Worm (Caenorhabditis elegans) whole organism, late embryonic: ENCODE data around the gene F45D3.1.

Source experiments
- C08G9.2 ChIP-seq: sonication (generic microtip); optimal IDR thresholded peaks from 2 replicates; lab custom pipeline; 2016; ENCODE audit warnings: mild to moderate bottlenecking, missing genetic modification characterization, moderate library complexity, missing compliant biosample characterization
- C38D4.7 ChIP-seq: fragments of 200-800 bp; sonication (Bioruptor generic); optimal IDR thresholded peaks from 2 replicates; lab custom pipeline; 2018; ENCODE audit warnings: mild to moderate bottlenecking, missing genetic modification characterization, moderate library complexity, missing compliant biosample characterization
- K02D7.2 ChIP-seq: sonication (generic microtip); optimal IDR thresholded peaks from 2 replicates; lab custom pipeline; 2017; ENCODE audit warnings: mild to moderate bottlenecking, missing genetic modification characterization, missing compliant biosample characterization
- K09A11.1 ChIP-seq: sonication (generic microtip); optimal IDR thresholded peaks from 2 replicates; lab custom pipeline; 2017; ENCODE audit warnings: antibody characterized with exemption, mild to moderate bottlenecking, missing genetic modification characterization, missing compliant biosample characterization; ENCODE audit not compliant: insufficient read depth
- T23F11.4 ChIP-seq: fragments of 200-800 bp; sonication (Bioruptor generic); optimal IDR thresholded peaks from 2 replicates; lab custom pipeline; 2018; ENCODE audit warnings: mild to moderate bottlenecking, missing genetic modification characterization, missing compliant biosample characterization
- Y22D7AL.16 ChIP-seq: sonication (generic microtip); optimal IDR thresholded peaks from 2 replicates; lab custom pipeline; 2016; ENCODE audit warnings: missing genetic modification characterization, missing compliant biosample characterization
- ahr-1 ChIP-seq: sonication (generic microtip); optimal IDR thresholded peaks from 2 replicates; lab custom pipeline; 2016; ENCODE audit warnings: missing genetic modification characterization, missing compliant biosample characterization
- ceh-19 ChIP-seq: fragments of 200-800 bp; sonication (Bioruptor generic); optimal IDR thresholded peaks from 2 replicates; lab custom pipeline; 2018; ENCODE audit warnings: mild to moderate bottlenecking, missing genetic modification characterization, missing compliant biosample characterization
- ceh-22 ChIP-seq: sonication (generic microtip); optimal IDR thresholded peaks from 2 replicates; lab custom pipeline; 2017; ENCODE audit warnings: missing biosample characterization, missing genetic modification characterization
- ceh-30 ChIP-seq: fragments of 150-350 bp; optimal IDR thresholded peaks from 2 replicates; lab custom pipeline; 2014; ENCODE audit warnings: missing biosample characterization, missing genetic modification characterization
- ceh-31 ChIP-seq: sonication (generic microtip); optimal IDR thresholded peaks from 2 replicates; lab custom pipeline; 2016; ENCODE audit warnings: missing genetic modification characterization, missing compliant biosample characterization
- ceh-34 ChIP-seq: sonication (generic microtip); optimal IDR thresholded peaks from 2 replicates; lab custom pipeline; 2016; ENCODE audit warnings: mild to moderate bottlenecking, missing genetic modification characterization, missing compliant biosample characterization
- ceh-45 ChIP-seq: fragments of 200-800 bp; sonication (Bioruptor generic); IDR thresholded peaks from 2 replicates; pipeline ENCODE4 v1.3.6; 2022; ENCODE audit warnings: missing genetic modification reagents, missing genetic modification characterization, missing compliant biosample characterization
- ceh-48 ChIP-seq: sonication (generic microtip); optimal IDR thresholded peaks from 2 replicates; lab custom pipeline; 2016; ENCODE audit warnings: missing genetic modification characterization, inconsistent platforms, missing compliant biosample characterization
- che-1 ChIP-seq: sonication (generic microtip); optimal IDR thresholded peaks from 2 replicates; lab custom pipeline; 2016; ENCODE audit warnings: mild to moderate bottlenecking, missing genetic modification characterization, missing compliant biosample characterization
- dve-1 ChIP-seq: sonication (generic microtip); optimal IDR thresholded peaks from 2 replicates; lab custom pipeline; 2017; ENCODE audit warnings: antibody characterized with exemption, mild to moderate bottlenecking, missing genetic modification characterization, missing compliant biosample characterization
- elt-2 ChIP-seq: sonication (generic microtip); optimal IDR thresholded peaks from 2 replicates; lab custom pipeline; 2016; ENCODE audit warnings: missing genetic modification reagents, missing genetic modification characterization, missing compliant biosample characterization
- fax-1 ChIP-seq: sonication (generic microtip); optimal IDR thresholded peaks from 2 replicates; lab custom pipeline; 2016; ENCODE audit warnings: missing genotype, missing genetic modification characterization, missing compliant biosample characterization
- fkh-10 ChIP-seq: fragments of 150-350 bp; optimal IDR thresholded peaks from 2 replicates; lab custom pipeline; 2014; ENCODE audit warnings: missing biosample characterization, missing genetic modification reagents, missing genetic modification characterization
- fkh-6 ChIP-seq: sonication (generic microtip); optimal IDR thresholded peaks from 2 replicates; lab custom pipeline; 2016; ENCODE audit warnings: missing genetic modification characterization, missing compliant biosample characterization
- hlh-13 ChIP-seq: fragments of 200-800 bp; sonication (Bioruptor generic); optimal IDR thresholded peaks from 2 replicates; lab custom pipeline; 2018; ENCODE audit warnings: mild to moderate bottlenecking, missing genetic modification characterization, missing compliant biosample characterization
- hlh-30 ChIP-seq: sonication (generic microtip); optimal IDR thresholded peaks from 2 replicates; lab custom pipeline; 2017; ENCODE audit warnings: antibody characterized with exemption, missing genetic modification characterization, missing compliant biosample characterization; ENCODE audit not compliant: insufficient read depth
- mec-3 ChIP-seq: sonication (generic microtip); optimal IDR thresholded peaks from 2 replicates; lab custom pipeline; 2016; ENCODE audit warnings: borderline replicate concordance, missing genetic modification characterization, missing compliant biosample characterization
- pax-1 ChIP-seq: fragments of 150-350 bp; optimal IDR thresholded peaks from 2 replicates; lab custom pipeline; 2014; ENCODE audit warnings: missing biosample characterization, missing genetic modification characterization
- pha-2 ChIP-seq: sonication (generic microtip); optimal IDR thresholded peaks from 2 replicates; lab custom pipeline; 2017; ENCODE audit warnings: mild to moderate bottlenecking, missing genetic modification characterization, missing compliant biosample characterization
- pha-4 ChIP-seq: fragments of 150-350 bp; optimal IDR thresholded peaks from 2 replicates; lab custom pipeline; 2018; ENCODE audit warnings: missing biosample characterization, missing genetic modification reagents, missing genetic modification characterization
- pros-1 ChIP-seq: fragments of 150-350 bp; optimal IDR thresholded peaks from 2 replicates; lab custom pipeline; 2014; ENCODE audit warnings: missing biosample characterization, missing genetic modification reagents, missing genetic modification characterization
- ref-2 ChIP-seq: sonication (generic microtip); optimal IDR thresholded peaks from 2 replicates; lab custom pipeline; 2016; ENCODE audit warnings: missing genetic modification characterization, missing compliant biosample characterization
- rnt-1 ChIP-seq: sonication (generic microtip); optimal IDR thresholded peaks from 2 replicates; lab custom pipeline; 2016; ENCODE audit warnings: missing genetic modification characterization, missing compliant biosample characterization
- sox-4 ChIP-seq: sonication (generic microtip); optimal IDR thresholded peaks from 2 replicates; lab custom pipeline; 2017; ENCODE audit warnings: mild to moderate bottlenecking, missing genetic modification characterization, inconsistent platforms, missing compliant biosample characterization
- tbx-2 ChIP-seq: sonication (generic microtip); optimal IDR thresholded peaks from 2 replicates; lab custom pipeline; 2016; ENCODE audit warnings: missing genetic modification characterization, missing compliant biosample characterization
- unc-42 ChIP-seq: sonication (generic microtip); optimal IDR thresholded peaks from 2 replicates; lab custom pipeline; 2016; ENCODE audit warnings: missing genotype, missing genetic modification characterization, missing compliant biosample characterization
- unc-86 ChIP-seq: sonication (generic microtip); optimal IDR thresholded peaks from 2 replicates; lab custom pipeline; 2016; ENCODE audit warnings: missing genetic modification characterization, missing compliant biosample characterization

F45D3.1 gene

DNA sequence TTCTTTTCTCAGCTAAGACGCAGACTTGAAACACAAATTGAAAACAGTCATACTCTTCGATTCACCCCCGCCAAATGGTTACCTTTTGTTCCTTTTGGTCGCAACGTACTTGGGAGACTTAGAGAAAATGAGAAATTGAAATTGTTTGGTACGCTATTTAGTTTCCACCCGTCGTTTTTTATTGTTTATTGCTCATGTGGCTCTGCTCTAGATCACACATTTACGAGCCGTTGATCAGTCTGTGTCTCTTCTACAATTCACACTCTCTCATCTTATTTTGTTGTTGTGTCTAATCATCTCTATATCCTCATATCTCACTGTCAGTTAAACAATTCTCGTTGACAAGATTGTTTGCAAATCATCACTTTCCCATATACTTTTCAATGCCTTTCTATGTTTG, 38.9 kb upstream of the F45D3.1 start:
- no peak for TF ChIP-seq ceh-34 (tag; lab: Kevin White, UChicago)
- no peak for TF ChIP-seq ref-2 (tag; lab: Kevin White, UChicago)
- TF ChIP-seq fkh-6 (tag; lab: Kevin White, UChicago), result no peak
- no peak for TF ChIP-seq ceh-45 (GFP tag; lab: Robert Waterston, UW)
- no peak for TF ChIP-seq tbx-2 (tag; lab: Kevin White, UChicago)
- TF ChIP-seq ceh-31, result no peak
- no peak for TF ChIP-seq unc-86
- TF ChIP-seq K09A11.1 (tag; lab: Kevin White, UChicago), result no peak
- no peak for TF ChIP-seq Y22D7AL.16
- TF ChIP-seq elt-2 (tag; lab: Kevin White, UChicago), result no peak
- no peak for TF ChIP-seq C38D4.7 (GFP tag; lab: Kevin White, UChicago)
- no peak for TF ChIP-seq ceh-19 (GFP tag; lab: Kevin White, UChicago)
- TF ChIP-seq pros-1, result no peak
- no peak for TF ChIP-seq sox-4 (tag; lab: Kevin White, UChicago)
- TF ChIP-seq K02D7.2 (tag; lab: Kevin White, UChicago), result no peak
- TF ChIP-seq ahr-1 (tag; lab: Kevin White, UChicago), result no peak
- no peak for TF ChIP-seq fkh-10 (GFP tag; lab: Kevin White, UChicago)
- TF ChIP-seq che-1 (tag; lab: Kevin White, UChicago), result no peak
- no peak for TF ChIP-seq hlh-30 (tag; lab: Kevin White, UChicago)

DNA sequence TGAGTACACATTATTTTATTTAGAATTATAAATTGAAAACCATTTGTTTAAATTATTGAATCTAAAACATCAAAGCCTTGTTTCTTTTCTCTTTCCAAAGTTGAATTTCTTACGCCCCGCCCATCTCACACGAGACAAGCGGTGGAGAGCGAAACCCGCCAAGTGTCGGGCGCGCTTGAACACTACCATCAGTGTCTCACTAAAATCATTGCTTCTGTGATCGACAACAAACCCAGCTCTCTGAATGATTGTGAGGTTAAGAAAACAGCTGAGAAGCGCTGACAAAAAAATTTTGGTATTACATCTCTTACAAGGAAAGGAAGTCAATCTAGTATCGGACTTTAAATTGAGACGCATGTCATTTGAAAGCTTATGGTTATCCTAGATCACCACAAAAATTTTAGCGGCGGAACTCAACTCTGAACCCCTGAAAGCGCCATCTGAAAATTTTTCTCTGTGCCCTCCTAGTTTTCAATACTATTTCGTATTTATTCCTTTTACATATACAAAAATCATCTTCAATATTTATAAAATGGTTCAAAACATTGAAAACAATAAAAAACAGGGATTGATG, 35.7 kb upstream of the F45D3.1 start:
- TF ChIP-seq C08G9.2 (tag; lab: Kevin White, UChicago) (no peak), mec-3 (no peak), hlh-30 (tag; lab: Kevin White, UChicago) (no peak), pha-4 (tag; lab: Kevin White, UChicago) (no peak)
- TF ChIP-seq, all 69 proteins: peak for 0

DNA sequence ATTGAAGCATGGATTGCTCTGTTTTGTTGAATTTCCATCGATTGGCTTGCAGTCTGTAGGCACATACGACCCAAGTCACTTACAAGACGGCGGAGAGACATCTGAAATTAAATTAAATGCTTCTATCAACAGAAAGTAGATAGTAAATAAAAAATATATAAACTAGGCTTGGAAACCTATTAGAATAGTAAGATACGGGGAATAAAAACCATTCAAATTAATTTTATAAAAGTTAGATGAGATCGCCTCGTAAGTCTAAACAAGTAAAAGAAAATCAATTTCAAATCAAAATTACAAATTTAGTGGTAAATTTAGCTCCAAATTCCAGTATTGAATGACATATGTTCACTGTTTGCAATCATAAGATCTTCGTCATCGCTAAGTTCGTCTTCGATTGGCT, 32.3 kb upstream of the F45D3.1 start, which contains the start of gene mrps-11:
mrps-11 (minus strand) TSS at position 101 of the 400 bp plus-strand sequence.
- no peak for TF ChIP-seq ref-2 (tag; lab: Kevin White, UChicago)
- TF ChIP-seq pha-2 (tag; lab: Kevin White, UChicago), result no peak

DNA sequence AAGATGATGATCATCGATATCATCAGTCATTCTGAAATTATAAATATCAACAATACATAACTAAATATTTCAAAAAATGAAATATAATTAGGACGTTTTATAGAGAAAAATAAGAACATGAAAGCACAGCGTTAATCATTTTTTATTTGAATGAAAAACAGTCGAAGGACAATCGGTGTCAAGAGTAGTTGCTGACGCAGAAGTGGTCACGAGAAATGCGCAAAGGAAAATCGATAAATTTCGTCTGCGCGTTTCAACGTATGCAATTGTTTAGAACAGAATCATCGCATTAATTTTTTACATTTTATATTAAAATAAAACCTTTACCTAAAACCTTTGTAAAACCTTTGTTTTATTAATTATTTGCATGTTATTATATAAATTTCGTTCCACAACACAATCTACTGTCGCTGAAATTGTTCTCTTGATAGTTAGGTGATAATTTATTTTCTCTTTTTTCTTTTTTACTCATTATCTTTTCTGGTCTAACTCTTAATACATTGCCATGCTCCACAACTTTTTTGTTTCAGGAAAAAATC, 29.1 kb upstream of the F45D3.1 start, which contains the start of the genes W04D2.4 and rbm-25:
W04D2.4 (minus strand) TSS at position 31 of the 539 bp plus-strand sequence.
rbm-25 (plus strand) TSS at position 489 of the 539 bp plus-strand sequence.
- TF ChIP-seq hlh-30 (tag; lab: Kevin White, UChicago) (peak; percentile 25), unc-86 (no peak), fkh-10 (GFP tag; lab: Kevin White, UChicago) (no peak), ceh-48 (tag; lab: Kevin White, UChicago) (peak; percentile 97)

DNA sequence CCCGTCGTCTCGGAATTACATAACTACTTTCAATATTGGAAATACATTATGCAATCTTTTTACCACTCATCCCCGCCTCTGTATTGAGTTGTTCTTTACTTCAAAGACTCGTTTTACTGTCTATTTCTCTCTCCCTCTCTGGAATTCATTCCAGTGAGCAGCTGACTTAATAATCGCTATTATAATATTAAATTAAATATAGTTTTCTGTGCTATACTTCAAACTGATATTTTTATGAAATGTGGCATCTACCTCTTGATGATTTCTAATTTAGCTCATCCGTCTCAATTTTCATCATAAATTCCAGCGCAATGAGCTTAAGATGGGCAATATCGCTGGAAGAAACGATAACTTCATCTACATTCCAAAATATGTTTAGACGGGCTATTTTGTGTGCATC, 23.4 kb upstream of the F45D3.1 start, which contains the start of gene T28H10.1:
T28H10.1 (plus strand) TSS at position 301 of the 400 bp plus-strand sequence.
- TF ChIP-seq fax-1 (tag; lab: Kevin White, UChicago), result no peak
- no peak for TF ChIP-seq dve-1 (tag; lab: Kevin White, UChicago)
- no peak for TF ChIP-seq rnt-1 (tag; lab: Kevin White, UChicago)
- no peak for TF ChIP-seq unc-42 (tag; lab: Kevin White, UChicago)
- TF ChIP-seq pax-1 (tag; lab: Kevin White, UChicago), result no peak
- no peak for TF ChIP-seq elt-2 (tag; lab: Kevin White, UChicago)
- no peak for TF ChIP-seq ceh-45 (GFP tag; lab: Robert Waterston, UW)
- no peak for TF ChIP-seq fkh-6 (tag; lab: Kevin White, UChicago)
- TF ChIP-seq ceh-30 (tag; lab: Kevin White, UChicago), result no peak
- TF ChIP-seq ceh-22 (tag; lab: Kevin White, UChicago), result no peak
- TF ChIP-seq tbx-2 (tag; lab: Kevin White, UChicago), result no peak
- TF ChIP-seq hlh-13, result no peak
- no peak for TF ChIP-seq T23F11.4 (GFP tag; lab: Kevin White, UChicago)
